Fruit fly (Drosophila melanogaster) whole organism, adult: Measurements from ENCODE around the gene bdl.

Experiments
- CG11617 ChIP-seq: fragments of 200-800 bp; sonication (Bioruptor generic); optimal IDR thresholded peaks from 2 replicates; lab custom pipeline; 2017; ENCODE audit warnings: mild to moderate bottlenecking, missing biosample characterization, missing genetic modification reagents, missing genetic modification characterization
- CG12768 ChIP-seq: fragments of 200-800 bp; sonication (Bioruptor generic); optimal IDR thresholded peaks from 2 replicates; lab custom pipeline; 2017; ENCODE audit warnings: missing biosample characterization, missing genetic modification characterization, mild to moderate bottlenecking, moderate library complexity, missing genetic modification reagents
- CG14711 ChIP-seq: fragments of 200-800 bp; sonication (Bioruptor generic); optimal IDR thresholded peaks from 2 replicates; lab custom pipeline; 2018; ENCODE audit warnings: missing biosample characterization, mild to moderate bottlenecking, missing genetic modification characterization, moderate library complexity
- CG33017 ChIP-seq: fragments of 200-800 bp; sonication (Bioruptor generic); optimal IDR thresholded peaks from 2 replicates; lab custom pipeline; 2018; ENCODE audit warnings: missing biosample characterization, mild to moderate bottlenecking, missing genetic modification characterization, moderate library complexity
- CG7045 ChIP-seq: fragments of 200-800 bp; sonication (Bioruptor generic); optimal IDR thresholded peaks from 2 replicates; lab custom pipeline; 2017; ENCODE audit warnings: missing biosample characterization, mild to moderate bottlenecking, missing genetic modification characterization
- CG7101 ChIP-seq: fragments of 200-800 bp; sonication (Bioruptor generic); optimal IDR thresholded peaks from 2 replicates; lab custom pipeline; 2018; ENCODE audit warnings: missing biosample characterization, mild to moderate bottlenecking, missing genetic modification characterization, moderate library complexity
- Clk ChIP-seq: fragments of 200-800 bp; sonication (Bioruptor generic); optimal IDR thresholded peaks from 2 replicates; lab custom pipeline; 2017; ENCODE audit warnings: missing biosample characterization, missing genetic modification characterization
- Mnt ChIP-seq: fragments of 200-800 bp; sonication (Bioruptor generic); optimal IDR thresholded peaks from 2 replicates; lab custom pipeline; 2016; ENCODE audit warnings: missing biosample characterization, mild to moderate bottlenecking, missing genetic modification characterization
- bab1 ChIP-seq: fragments of 200-800 bp; sonication (Bioruptor generic); optimal IDR thresholded peaks from 3 replicates; lab custom pipeline; 2019; ENCODE audit warnings: missing biosample characterization, mild to moderate bottlenecking, missing genetic modification characterization, moderate library complexity
- kay ChIP-seq: fragments of 200-800 bp; sonication (Bioruptor generic); peaks from one replicate; lab custom pipeline; 2016; ENCODE audit warnings: missing biosample characterization, missing genetic modification characterization, borderline replicate concordance
- ovo ChIP-seq: fragments of 200-800 bp; sonication (Bioruptor generic); optimal IDR thresholded peaks from 2 replicates; lab custom pipeline; 2016; ENCODE audit warnings: missing biosample characterization, missing genetic modification characterization
- tj ChIP-seq: fragments of 200-800 bp; sonication (Bioruptor generic); optimal IDR thresholded peaks from 3 replicates; lab custom pipeline; 2017; ENCODE audit warnings: missing biosample characterization, mild to moderate bottlenecking, missing genetic modification characterization, moderate library complexity
- toe ChIP-seq: fragments of 200-800 bp; sonication (Bioruptor generic); optimal IDR thresholded peaks from 2 replicates; lab custom pipeline; 2016; ENCODE audit warnings: missing biosample characterization, missing genetic modification characterization

DNA sequence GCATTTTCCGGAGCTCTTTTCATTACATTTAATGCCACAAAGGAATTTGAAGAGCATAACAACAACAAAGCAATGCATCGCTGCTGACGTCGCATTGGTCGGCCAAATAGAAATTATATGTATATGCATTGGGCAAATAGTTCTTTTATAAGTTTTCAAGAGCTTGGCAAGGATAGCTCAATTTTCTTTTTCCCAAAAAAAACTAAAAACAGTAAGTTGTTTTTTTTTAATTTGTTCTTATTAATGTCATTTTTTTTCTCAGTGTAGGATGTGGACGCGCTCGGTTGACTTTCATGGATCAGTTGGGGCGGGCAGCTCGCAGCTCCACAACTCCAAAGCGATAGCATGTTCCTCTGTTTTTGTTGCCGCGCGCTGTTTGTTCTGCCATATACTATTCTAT, 34.8 kb downstream of the bdl start:
- no peak for TF ChIP-seq ovo (GFP tag; lab: Kevin White, UChicago)
- TF ChIP-seq Mnt (GFP tag; lab: Kevin White, UChicago): no peak
- no peak for TF ChIP-seq tj (GFP tag; lab: Kevin White, UChicago)
- TF ChIP-seq CG7045: no peak
- TF ChIP-seq toe (GFP tag; lab: Kevin White, UChicago): no peak
- no peak for TF ChIP-seq CG11617 (GFP tag; lab: Kevin White, UChicago)
- TF ChIP-seq CG14711 (tag; lab: Kevin White, UChicago): no peak
- no peak for TF ChIP-seq CG7101
- no peak for TF ChIP-seq bab1 (GFP tag; lab: Kevin White, UChicago)
- no peak for TF ChIP-seq Clk (GFP tag; lab: Kevin White, UChicago)
- no peak for TF ChIP-seq CG33017
- TF ChIP-seq kay (GFP tag; lab: Kevin White, UChicago): no peak
- TF ChIP-seq CG12768 (GFP tag; lab: Kevin White, UChicago): no peak
